Worm (Caenorhabditis elegans): ENCODE data around the gene tbc-6.

The tbc-6 gene

ce11 chrII:6827388-6827787, 20.5 kb upstream of the tbc-6 start (continued):
- TF ChIP-seq aly-2 (tag; optimal IDR thresholded peaks at IDR 0.05) (no peak), swsn-7 (tag; optimal IDR thresholded peaks at IDR 0.05) (peak; percentile 18), lin-14 (GFP tag; optimal IDR thresholded peaks at IDR 0.05) (peak; percentile 96), elt-2 (tag; optimal IDR thresholded peaks at IDR 0.05) (peak; percentile 5), elt-3 (tag; optimal IDR thresholded peaks at IDR 0.05) (peak in 4 of 6 experiments; percentile 1 to 68 (median 34)), vab-15 (tag; optimal IDR thresholded peaks at IDR 0.05) (peak; percentile 30), lin-35 (GFP tag; optimal IDR thresholded peaks at IDR 0.05) (peak; percentile 18 to 25), snu-23 (GFP tag; optimal IDR thresholded peaks at IDR 0.05) (peak; percentile 58), grh-1 (GFP tag; IDR thresholded peaks at IDR 0.05) (no peak), mdl-1 (tag; optimal IDR thresholded peaks at IDR 0.05) (peak in 1 of 2 experiments; percentile 58), unc-130 (tag; optimal IDR thresholded peaks at IDR 0.05) (peak; percentile 26), ceh-82 (tag; optimal IDR thresholded peaks at IDR 0.05) (peak in 2 of 3 experiments; percentile 6 to 45), fos-1 (tag; optimal IDR thresholded peaks at IDR 0.05) (no peak), dpl-1 (GFP tag; optimal IDR thresholded peaks at IDR 0.05) (peak; percentile 4 to 21 (median 16)), isw-1 (GFP tag; IDR thresholded peaks at IDR 0.05) (no peak), rnt-1 (tag; optimal IDR thresholded peaks at IDR 0.05) (peak; percentile 88), ztf-4 (tag; optimal IDR thresholded peaks at IDR 0.05) (peak; percentile 45), dsc-1 (tag; optimal IDR thresholded peaks at IDR 0.05) (peak; percentile 62)

ce11 chrII:6828073-6828900, 19.6 kb upstream of the tbc-6 start:
- TF ChIP-seq lin-14 (GFP tag; optimal IDR thresholded peaks at IDR 0.05) (peak; percentile 61), tbx-2 (tag; optimal IDR thresholded peaks at IDR 0.05) (peak; percentile 19), unc-86 (tag; optimal IDR thresholded peaks at IDR 0.05) (peak; percentile 1), skn-1 (tag; optimal IDR thresholded peaks at IDR 0.05) (no peak), fkh-8 (tag; optimal IDR thresholded peaks at IDR 0.05) (peak; percentile 58)

- TF ChIP-seq C34B4.2 (tag; optimal IDR thresholded peaks at IDR 0.05) (no peak), dsc-1 (tag; optimal IDR thresholded peaks at IDR 0.05) (no peak), sox-4 (tag; optimal IDR thresholded peaks at IDR 0.05) (no peak), blmp-1 (tag; optimal IDR thresholded peaks at IDR 0.05) (peak; percentile 98), mdl-1 (tag; optimal IDR thresholded peaks at IDR 0.05) (peak in 1 of 2 experiments; percentile 61), nhr-71 (tag; optimal IDR thresholded peaks at IDR 0.05) (peak; percentile 44), nhr-237 (tag; optimal IDR thresholded peaks at IDR 0.05) (no peak), skn-1 (tag; optimal IDR thresholded peaks at IDR 0.05) (peak; percentile 64), fkh-8 (tag; optimal IDR thresholded peaks at IDR 0.05) (no peak), ceh-90 (tag; optimal IDR thresholded peaks at IDR 0.05) (no peak), efl-3 (GFP tag; optimal IDR thresholded peaks at IDR 0.05) (no peak), efl-1 (optimal IDR thresholded peaks at IDR 0.05) (no peak), efl-1 (GFP tag; optimal IDR thresholded peaks at IDR 0.05 in 1 of 2) (no peak), ztf-11 (tag; optimal IDR thresholded peaks at IDR 0.05) (no peak), hlh-4 (tag; optimal IDR thresholded peaks at IDR 0.05) (no peak), lsy-2 (tag; optimal IDR thresholded peaks at IDR 0.05) (peak; percentile 32 to 87), dpl-1 (GFP tag; optimal IDR thresholded peaks at IDR 0.05) (peak in 1 of 3 experiments; percentile 7), ceh-82 (tag; optimal IDR thresholded peaks at IDR 0.05) (peak in 1 of 3 experiments; percentile 23), jun-1 (tag; optimal IDR thresholded peaks at IDR 0.05) (peak; percentile 15), nhr-20 (tag; optimal IDR thresholded peaks at IDR 0.05) (peak; percentile 67), mep-1 (tag; optimal IDR thresholded peaks at IDR 0.05) (peak; percentile 60), hlh-17 (GFP tag; optimal IDR thresholded peaks at IDR 0.05; ENCODE audit: borderline replicate concordance) (no peak), lin-14 (GFP tag; optimal IDR thresholded peaks at IDR 0.05) (peak; percentile 87), nhr-84 (tag; optimal IDR thresholded peaks at IDR 0.05) (no peak), mef-2 (tag; optimal IDR thresholded peaks at IDR 0.05) (no peak), elt-2 (tag; optimal IDR thresholded peaks at IDR 0.05) (peak; percentile 15), nhr-76 (tag; optimal IDR thresholded peaks at IDR 0.05) (no peak), snpc-4 (tag; optimal IDR thresholded peaks at IDR 0.05) (peak; percentile 10), lir-3 (tag; optimal IDR thresholded peaks at IDR 0.05; ENCODE audit: poor library complexity) (no peak), vab-15 (tag; optimal IDR thresholded peaks at IDR 0.05) (peak; percentile 7), lin-35 (GFP tag; optimal IDR thresholded peaks at IDR 0.05) (peak in 1 of 2 experiments; percentile 61), egl-13 (tag; optimal IDR thresholded peaks at IDR 0.05) (no peak), ceh-8 (GFP tag; optimal IDR thresholded peaks at IDR 0.05) (no peak), lin-13 (GFP tag; optimal IDR thresholded peaks at IDR 0.05) (no peak), elt-3 (tag; optimal IDR thresholded peaks at IDR 0.05) (peak in 4 of 6 experiments; percentile 19 to 81 (median 36))
These were observed 18.8 kb upstream of the tbc-6 start for ce11 chrII:6829108-6829507.

Measured in whole organism, L1 larva.